Worm (Caenorhabditis elegans) whole organism, midembryonic: ENCODE measurements around the gene F32D1.11.

Source experiments
- T22C8.4 ChIP-seq: fragments of 200-800 bp; sonication (Bioruptor generic); IDR thresholded peaks from 2 replicates; pipeline ENCODE4 v1.3.6; 2022; ENCODE audit warnings: missing genetic modification characterization, missing compliant biosample characterization
- cog-1 ChIP-seq: sonication (generic microtip); optimal IDR thresholded peaks from 2 replicates; lab custom pipeline; 2016; ENCODE audit warnings: missing genetic modification characterization, missing compliant biosample characterization
- flt-1 ChIP-seq: fragments of 200-800 bp; sonication (Bioruptor generic); IDR thresholded peaks from 2 replicates; pipeline ENCODE4 v1.3.6; 2022; ENCODE audit warnings: missing genetic modification characterization, missing compliant biosample characterization
- klf-2 ChIP-seq: fragments of 200-800 bp; sonication (Bioruptor generic); conservative IDR thresholded peaks from 2 replicates; pipeline ENCODE4 v1.3.6; 2022; ENCODE audit warnings: missing genetic modification reagents, missing genetic modification characterization, missing compliant biosample characterization
- med-1 ChIP-seq: sonication (generic microtip); optimal IDR thresholded peaks from 2 replicates; lab custom pipeline; 2017; ENCODE audit warnings: missing genetic modification characterization, mild to moderate bottlenecking, missing compliant biosample characterization, antibody characterized with exemption, missing genetic modification reagents; ENCODE audit not compliant: insufficient read depth
- ref-1 ChIP-seq: fragments of 200-800 bp; sonication (Bioruptor generic); conservative IDR thresholded peaks from 2 replicates; pipeline ENCODE4 v1.3.6; 2022; ENCODE audit warnings: missing genetic modification reagents, missing genetic modification characterization, missing compliant biosample characterization
- tab-1 ChIP-seq: fragments of 200-800 bp; sonication (Bioruptor generic); IDR thresholded peaks from 2 replicates; pipeline ENCODE4 v1.3.6; 2022; ENCODE audit warnings: missing genetic modification characterization, missing compliant biosample characterization
- ztf-23 ChIP-seq: fragments of 200-800 bp; sonication (Bioruptor generic); IDR thresholded peaks from 2 replicates; pipeline ENCODE4 v1.3.6; 2022; ENCODE audit warnings: missing genetic modification reagents, missing genetic modification characterization, missing compliant biosample characterization
- ztf-29 ChIP-seq: fragments of 200-800 bp; sonication (Bioruptor generic); IDR thresholded peaks from 2 replicates; pipeline ENCODE4 v1.3.6; 2022; ENCODE audit warnings: missing genetic modification reagents, missing genetic modification characterization, missing compliant biosample characterization

The F32D1.11 gene

ce11 chrV:4366440-4366839 is at the start of gene F32D1.11:
Gene F32D1.11, minus strand, starts transcription at chrV:4366540.
- TF ChIP-seq flt-1 (GFP tag; lab: Robert Waterston, UW): no peak
- no peak for TF ChIP-seq ztf-29 (GFP tag; lab: Robert Waterston, UW)
- TF ChIP-seq med-1 (GFP tag; lab: Kevin White, UChicago): no peak
- no peak for TF ChIP-seq T22C8.4 (GFP tag; lab: Robert Waterston, UW)
- TF ChIP-seq ref-1 (GFP tag; lab: Robert Waterston, UW): no peak
- TF ChIP-seq ztf-23 (GFP tag; lab: Robert Waterston, UW): no peak
- no peak for TF ChIP-seq tab-1 (GFP tag; lab: Robert Waterston, UW)
- no peak for TF ChIP-seq klf-2
- no peak for TF ChIP-seq cog-1 (tag; lab: Kevin White, UChicago)

ce11 chrV:4414613-4415071 is 48.3 kb upstream of the F32D1.11 start, which contains the start of gene grl-5:
Gene grl-5, minus strand, starts transcription at chrV:4414663.
- TF ChIP-seq cog-1 (tag; lab: Kevin White, UChicago) (no peak), tab-1 (GFP tag; lab: Robert Waterston, UW) (no peak), flt-1 (GFP tag; lab: Robert Waterston, UW) (no peak), ref-1 (GFP tag; lab: Robert Waterston, UW) (no peak), ztf-23 (GFP tag; lab: Robert Waterston, UW) (no peak), klf-2 (no peak), med-1 (GFP tag; lab: Kevin White, UChicago) (no peak), ztf-29 (GFP tag; lab: Robert Waterston, UW) (no peak), T22C8.4 (GFP tag; lab: Robert Waterston, UW) (no peak)

ce11 chrV:4411714-4412113 is 45.4 kb upstream of the F32D1.11 start, which contains the start of gene Y47D7A.17:
Gene Y47D7A.17, minus strand, starts transcription at chrV:4411814.
- TF ChIP-seq ztf-29 (GFP tag; lab: Robert Waterston, UW): no peak
- TF ChIP-seq ref-1 (GFP tag; lab: Robert Waterston, UW): no peak
- no peak for TF ChIP-seq tab-1 (GFP tag; lab: Robert Waterston, UW)
- no peak for TF ChIP-seq flt-1 (GFP tag; lab: Robert Waterston, UW)
- no peak for TF ChIP-seq cog-1 (tag; lab: Kevin White, UChicago)
- no peak for TF ChIP-seq ztf-23 (GFP tag; lab: Robert Waterston, UW)
- TF ChIP-seq T22C8.4 (GFP tag; lab: Robert Waterston, UW): no peak
- no peak for TF ChIP-seq med-1 (GFP tag; lab: Kevin White, UChicago)
- TF ChIP-seq klf-2: no peak

- TF ChIP-seq T22C8.4 (GFP tag; lab: Robert Waterston, UW) (no peak), ztf-29 (GFP tag; lab: Robert Waterston, UW) (no peak), tab-1 (GFP tag; lab: Robert Waterston, UW) (no peak), ref-1 (GFP tag; lab: Robert Waterston, UW) (no peak), med-1 (GFP tag; lab: Kevin White, UChicago) (no peak), klf-2 (no peak), flt-1 (GFP tag; lab: Robert Waterston, UW) (no peak), cog-1 (tag; lab: Kevin White, UChicago) (no peak), ztf-23 (GFP tag; lab: Robert Waterston, UW) (no peak)
Observed at ce11 chrV:4410643-4411042, 44.3 kb upstream of the F32D1.11 start, which contains the start of gene Y47D7A.3. Gene Y47D7A.3, plus strand, starts transcription at chrV:4410943.

ce11 chrV:4407519-4407918 is 41.2 kb upstream of the F32D1.11 start, which contains the start of gene nhr-118:
Gene nhr-118, plus strand, starts transcription at chrV:4407819.
- no peak for TF ChIP-seq cog-1 (tag; lab: Kevin White, UChicago)
- TF ChIP-seq flt-1 (GFP tag; lab: Robert Waterston, UW): no peak
- TF ChIP-seq tab-1 (GFP tag; lab: Robert Waterston, UW): no peak
- TF ChIP-seq ztf-23 (GFP tag; lab: Robert Waterston, UW): no peak
- no peak for TF ChIP-seq T22C8.4 (GFP tag; lab: Robert Waterston, UW)
- TF ChIP-seq klf-2: no peak
- no peak for TF ChIP-seq ztf-29 (GFP tag; lab: Robert Waterston, UW)
- no peak for TF ChIP-seq ref-1 (GFP tag; lab: Robert Waterston, UW)
- no peak for TF ChIP-seq med-1 (GFP tag; lab: Kevin White, UChicago)

- TF ChIP-seq med-1 (GFP tag; lab: Kevin White, UChicago) (no peak), cog-1 (tag; lab: Kevin White, UChicago) (no peak), T22C8.4 (GFP tag; lab: Robert Waterston, UW) (no peak), ztf-23 (GFP tag; lab: Robert Waterston, UW) (no peak), flt-1 (GFP tag; lab: Robert Waterston, UW) (no peak), tab-1 (GFP tag; lab: Robert Waterston, UW) (no peak), klf-2 (no peak), ztf-29 (GFP tag; lab: Robert Waterston, UW) (no peak), ref-1 (GFP tag; lab: Robert Waterston, UW) (no peak)
Observed at ce11 chrV:4401865-4402264, 35.5 kb upstream of the F32D1.11 start, which contains the start of gene F13A2.5. Gene F13A2.5, minus strand, starts transcription at chrV:4401965.

- TF ChIP-seq med-1 (GFP tag; lab: Kevin White, UChicago): no peak
- TF ChIP-seq tab-1 (GFP tag; lab: Robert Waterston, UW): no peak
- no peak for TF ChIP-seq ztf-29 (GFP tag; lab: Robert Waterston, UW)
- TF ChIP-seq klf-2: no peak
- no peak for TF ChIP-seq T22C8.4 (GFP tag; lab: Robert Waterston, UW)
- no peak for TF ChIP-seq cog-1 (tag; lab: Kevin White, UChicago)
- TF ChIP-seq ref-1 (GFP tag; lab: Robert Waterston, UW): no peak
- no peak for TF ChIP-seq ztf-23 (GFP tag; lab: Robert Waterston, UW)
- TF ChIP-seq flt-1 (GFP tag; lab: Robert Waterston, UW): no peak
Observed at ce11 chrV:4400118-4400517, 33.8 kb upstream of the F32D1.11 start, which contains the start of gene F13A2.4. Gene F13A2.4, minus strand, starts transcription at chrV:4400218.

- TF ChIP-seq cog-1 (tag; lab: Kevin White, UChicago): no peak
- TF ChIP-seq med-1 (GFP tag; lab: Kevin White, UChicago): no peak
- no peak for TF ChIP-seq ref-1 (GFP tag; lab: Robert Waterston, UW)
- TF ChIP-seq T22C8.4 (GFP tag; lab: Robert Waterston, UW): no peak
- no peak for TF ChIP-seq ztf-23 (GFP tag; lab: Robert Waterston, UW)
- no peak for TF ChIP-seq tab-1 (GFP tag; lab: Robert Waterston, UW)
- TF ChIP-seq ztf-29 (GFP tag; lab: Robert Waterston, UW): no peak
- no peak for TF ChIP-seq klf-2
Observed at ce11 chrV:4398884-4399283, 32.5 kb upstream of the F32D1.11 start.
